Worm (Caenorhabditis elegans): ENCODE measurements around the gene F01D5.1.

Gene F01D5.1

DNA sequence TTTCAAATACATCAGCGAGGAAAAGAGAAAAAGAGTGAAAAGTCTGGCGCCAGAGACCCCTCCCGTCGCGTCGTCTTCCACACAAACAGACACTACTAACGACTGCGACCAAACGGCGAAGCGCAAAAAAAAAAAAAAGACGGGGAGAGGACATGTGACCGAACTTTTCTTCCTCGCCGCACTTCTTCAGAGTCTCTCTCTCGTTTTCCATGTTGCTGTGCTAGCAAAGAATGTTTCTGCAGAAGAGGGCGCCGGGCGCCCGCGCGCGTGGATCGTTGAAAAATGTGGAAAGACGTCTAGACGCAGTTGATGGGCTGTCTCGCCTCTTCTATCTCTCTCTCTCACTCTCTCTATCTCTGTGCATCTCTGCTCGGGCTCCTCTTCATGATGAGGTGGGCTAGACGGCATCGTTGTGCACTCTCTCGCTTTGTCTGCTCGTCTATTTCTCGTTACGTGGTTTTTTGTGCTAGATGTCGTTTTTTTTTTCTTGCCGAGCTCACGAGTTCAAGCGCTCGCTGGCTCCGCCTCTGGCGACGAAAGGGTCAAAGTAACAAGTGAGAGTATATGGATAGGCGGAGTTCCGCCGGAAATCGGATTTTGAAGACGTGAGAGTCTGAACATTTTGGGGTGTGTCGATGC, 42.9 kb upstream of the F01D5.1 start (continued):
- peak; percentile 68 for TF ChIP-seq fkh-10 (GFP tag; optimal IDR thresholded peaks at IDR 0.05)
- no peak for TF ChIP-seq fos-1 (tag; optimal IDR thresholded peaks at IDR 0.05)
- TF ChIP-seq R02D3.7 (tag; optimal IDR thresholded peaks at IDR 0.05) = peak; percentile 71
- TF ChIP-seq fkh-2 (tag; optimal IDR thresholded peaks at IDR 0.05) = no peak
- peak; percentile 84 for TF ChIP-seq tbx-2 (tag; optimal IDR thresholded peaks at IDR 0.05)
- TF ChIP-seq pha-4 (tag; optimal IDR thresholded peaks at IDR 0.05) = peak; percentile 85
- TF ChIP-seq nfya-1 (tag; optimal IDR thresholded peaks at IDR 0.05; ENCODE audit: insufficient read depth) = peak; percentile 90
- TF ChIP-seq hmg-11 (tag; optimal IDR thresholded peaks at IDR 0.05) = peak; percentile 98
- no peak for TF ChIP-seq sea-2 (GFP tag; optimal IDR thresholded peaks at IDR 0.05)
- peak; percentile 79 for TF ChIP-seq lsy-12 (tag; optimal IDR thresholded peaks at IDR 0.05)
- TF ChIP-seq nhr-28 (tag; optimal IDR thresholded peaks at IDR 0.05) = no peak
- peak; percentile 93 for TF ChIP-seq egl-5 (tag; optimal IDR thresholded peaks at IDR 0.05)

DNA sequence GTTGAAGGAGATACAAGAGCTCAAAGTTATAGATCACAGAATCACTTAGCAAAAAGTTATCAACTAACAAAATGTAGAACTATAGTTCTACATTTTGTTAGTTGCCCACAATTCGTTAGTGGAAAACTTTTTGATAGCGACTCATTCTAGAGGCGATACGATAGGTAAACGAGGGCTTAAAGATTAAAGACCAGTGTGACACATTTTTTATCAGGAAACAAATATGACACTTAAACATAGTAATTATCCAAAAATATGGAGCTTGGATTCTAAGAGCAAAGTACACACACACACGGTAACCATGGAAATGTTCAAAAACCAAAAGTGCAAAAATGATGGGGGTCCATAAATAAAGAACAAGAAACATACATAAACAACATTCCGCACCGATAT, 42.4 kb upstream of the F01D5.1 start:
- no peak for TF ChIP-seq elt-2 (tag; optimal IDR thresholded peaks at IDR 0.05)
- peak; percentile 5 for TF ChIP-seq pqm-1 (tag; optimal IDR thresholded peaks at IDR 0.05)

DNA sequence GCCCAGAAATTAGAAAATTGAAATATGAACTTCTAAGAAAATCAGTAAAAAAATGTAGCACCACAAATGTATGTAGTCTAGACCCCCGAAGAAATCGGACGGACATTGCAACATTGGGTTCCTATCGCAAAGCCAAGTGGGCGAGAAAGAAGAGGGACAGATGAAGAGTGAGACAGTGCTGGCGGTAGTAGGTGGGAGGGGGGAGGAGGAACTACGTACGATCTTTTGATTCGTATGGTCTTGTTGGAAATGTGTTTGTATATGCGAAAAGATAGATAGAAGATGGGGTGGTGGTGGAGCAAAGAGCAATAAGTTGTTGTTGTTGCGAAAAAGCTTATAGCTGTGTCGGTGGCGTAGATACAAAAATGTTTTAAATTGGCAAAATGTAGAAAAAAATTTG, 41.0 kb upstream of the F01D5.1 start:
- no peak for TF ChIP-seq ztf-4 (tag; optimal IDR thresholded peaks at IDR 0.05)
- TF ChIP-seq ceh-16 (tag; optimal IDR thresholded peaks at IDR 0.05) = no peak
- TF ChIP-seq elt-2 (tag; optimal IDR thresholded peaks at IDR 0.05) = peak; percentile 38
- no peak for TF ChIP-seq R02D3.7 (tag; optimal IDR thresholded peaks at IDR 0.05)
- no peak for TF ChIP-seq nhr-11 (tag; optimal IDR thresholded peaks at IDR 0.05)
- TF ChIP-seq nhr-67 (tag; optimal IDR thresholded peaks at IDR 0.05) = no peak
- TF ChIP-seq nhr-43 (tag; optimal IDR thresholded peaks at IDR 0.05; ENCODE audit: poor library complexity, severe bottlenecking) = no peak
- TF ChIP-seq fkh-10 (GFP tag; optimal IDR thresholded peaks at IDR 0.05) = no peak
- TF ChIP-seq nfya-1 (tag; optimal IDR thresholded peaks at IDR 0.05; ENCODE audit: insufficient read depth) = peak; percentile 10
- TF ChIP-seq ama-1 (optimal IDR thresholded peaks at IDR 0.05) = no peak
- no peak for TF ChIP-seq aly-2 (tag; optimal IDR thresholded peaks at IDR 0.05)
- TF ChIP-seq nhr-25 (tag; optimal IDR thresholded peaks at IDR 0.05) = no peak
- no peak for TF ChIP-seq zag-1 (tag; optimal IDR thresholded peaks at IDR 0.05)

DNA sequence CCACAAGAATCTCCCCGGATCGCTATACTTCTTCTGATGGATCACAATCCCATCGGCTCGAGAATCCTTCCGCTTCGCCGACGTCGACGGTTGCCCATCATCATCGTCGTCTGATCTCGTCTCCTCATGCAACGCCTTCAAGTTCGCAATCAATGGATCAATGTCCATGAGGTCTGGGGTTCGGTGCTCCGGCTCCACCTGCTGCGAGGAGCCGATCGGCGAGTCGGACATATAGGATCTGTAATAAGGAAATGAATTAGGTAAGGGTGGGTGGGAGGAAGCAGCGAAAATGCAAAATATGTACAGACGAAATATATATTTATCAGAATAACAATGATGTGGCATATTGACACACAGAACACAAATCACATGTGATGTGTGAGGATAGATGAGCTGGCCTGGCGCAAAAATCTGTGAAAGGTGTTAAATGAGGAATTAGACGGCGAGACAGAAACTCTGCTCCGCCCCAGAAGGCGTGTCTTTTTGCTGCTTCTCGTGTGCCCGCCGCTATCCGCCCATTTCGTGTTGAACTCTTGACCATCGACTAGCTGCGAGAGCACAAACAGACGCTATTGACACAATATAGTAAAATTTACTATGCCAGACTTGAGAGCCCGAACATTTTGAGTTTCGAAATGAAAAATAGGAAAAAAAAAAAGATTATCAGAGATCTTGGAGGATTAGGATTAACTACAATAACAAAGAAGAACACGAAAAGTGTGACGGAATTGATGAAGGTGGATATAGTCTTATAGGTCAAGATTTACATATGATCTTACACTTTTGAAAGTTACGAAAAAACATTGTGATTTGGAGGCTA, 40.3 kb upstream of the F01D5.1 start:
- no peak for TF ChIP-seq ztf-4 (tag; optimal IDR thresholded peaks at IDR 0.05)
- peak; percentile 39 for TF ChIP-seq lin-39 (tag; optimal IDR thresholded peaks at IDR 0.05)
- no peak for TF ChIP-seq fkh-10 (GFP tag; optimal IDR thresholded peaks at IDR 0.05)
- no peak for TF ChIP-seq lin-15B (tag; optimal IDR thresholded peaks at IDR 0.05)
- TF ChIP-seq snpc-4 (tag; optimal IDR thresholded peaks at IDR 0.05) = no peak
- TF ChIP-seq ztf-11 (tag; optimal IDR thresholded peaks at IDR 0.05) = no peak
- no peak for TF ChIP-seq ZK546.5 (tag; optimal IDR thresholded peaks at IDR 0.05)
- TF ChIP-seq nhr-25 (tag; optimal IDR thresholded peaks at IDR 0.05) = no peak
- no peak for TF ChIP-seq elt-3 (tag; optimal IDR thresholded peaks at IDR 0.05)
- TF ChIP-seq pha-4 (tag; optimal IDR thresholded peaks at IDR 0.05) = peak; percentile 22
- TF ChIP-seq nhr-23 (tag; optimal IDR thresholded peaks at IDR 0.05) = no peak
- TF ChIP-seq aly-2 (tag; optimal IDR thresholded peaks at IDR 0.05) = no peak
- TF ChIP-seq ceh-28 (tag; optimal IDR thresholded peaks at IDR 0.05) = no peak
- TF ChIP-seq mml-1 (tag; optimal IDR thresholded peaks at IDR 0.05) = no peak
- peak; percentile 6 for TF ChIP-seq nfya-1 (tag; optimal IDR thresholded peaks at IDR 0.05; ENCODE audit: insufficient read depth)

Measured in whole organism, L3 larva.